Fruit fly (Drosophila melanogaster) whole organism: ENCODE results near the gene CG11131.

ENCODE experiments used
- CG8478 ChIP-seq: fragments of >200 bp; optimal IDR thresholded peaks from 2 replicates; lab custom pipeline; 2018; ENCODE audit warnings: inconsistent platforms
- Dll ChIP-seq: fragments of >200 bp; optimal IDR thresholded peaks from 2 replicates; lab custom pipeline; 2017
- pan ChIP-seq: fragments of >200 bp; optimal IDR thresholded peaks from 2 replicates; lab custom pipeline; 2017
- psq ChIP-seq: fragments of >200 bp; optimal IDR thresholded peaks from 2 replicates; lab custom pipeline; 2017

DNA sequence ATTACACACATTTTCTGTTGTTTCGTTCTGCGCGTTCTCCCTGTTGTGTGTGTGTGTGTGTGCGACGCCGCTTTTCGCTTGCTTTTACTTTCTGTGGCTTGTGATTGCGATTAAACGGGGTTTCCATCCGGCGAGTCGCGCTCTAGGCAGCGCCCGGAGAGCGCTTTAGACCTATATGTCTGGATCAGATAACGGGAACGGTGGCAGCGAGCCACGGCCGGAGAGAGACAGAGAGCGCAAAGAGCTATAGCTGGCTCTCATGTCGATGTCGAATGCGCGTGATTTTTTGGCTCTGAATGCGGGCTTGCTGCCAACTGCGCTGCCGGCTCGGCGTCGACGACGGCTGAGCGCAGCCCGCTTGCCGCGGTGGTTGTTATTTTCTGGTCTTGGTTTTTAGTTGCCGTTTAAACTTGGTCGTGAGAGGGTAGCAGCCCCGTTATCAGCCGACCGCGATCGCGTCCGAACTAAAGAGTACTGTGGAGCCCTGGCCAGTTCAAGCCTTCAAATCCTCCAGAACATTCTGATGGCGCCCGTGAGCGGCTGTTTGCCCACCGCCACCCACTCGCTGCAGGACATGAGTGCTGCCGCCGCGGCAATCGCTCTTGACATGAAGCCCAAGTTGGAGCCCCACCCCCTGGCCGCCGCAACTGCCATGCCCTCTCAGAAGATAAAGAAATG is 46.9 kb downstream of the CG11131 start, which contains the start of gene Mes2:
- TF ChIP-seq pan (lab: Kevin White, UChicago), result no peak
- peak; percentile 86 for TF ChIP-seq Dll
- TF ChIP-seq psq (lab: Kevin White, UChicago), result no peak
- TF ChIP-seq CG8478 (lab: Kevin White, UChicago), result no peak
